Fruit fly (Drosophila melanogaster) whole organism, embryonic: Measurements from ENCODE around the gene zfh2.
A peak's percentile ranks its signal among the peaks of the same experiment; 100 is the strongest.

Source experiments
- Antp ChIP-seq: fragments of 200-800 bp; sonication (Bioruptor generic); optimal IDR thresholded peaks from 3 replicates; lab custom pipeline; 2016; ENCODE audit warnings: missing biosample characterization, missing genetic modification characterization
- BEAF-32 ChIP-seq: fragments of 200-800 bp; sonication (Bioruptor generic); optimal IDR thresholded peaks from 3 replicates; lab custom pipeline; 2017; ENCODE audit warnings: missing biosample characterization, missing genetic modification characterization, mild to moderate bottlenecking, moderate library complexity, missing genetic modification reagents
- CG1024 ChIP-seq: fragments of 200-800 bp; sonication (Bioruptor generic); IDR thresholded peaks from 2 replicates; pipeline ENCODE4 v1.3.6; 2022; ENCODE audit warnings: missing biosample characterization, missing genetic modification characterization
- CG10979 ChIP-seq: fragments of 200-800 bp; sonication (Bioruptor generic); optimal IDR thresholded peaks from 2 replicates; lab custom pipeline; 2018; ENCODE audit warnings: missing biosample characterization, mild to moderate bottlenecking, missing genetic modification characterization, moderate library complexity
- CG11723 ChIP-seq: fragments of 200-800 bp; sonication (Bioruptor generic); optimal IDR thresholded peaks from 2 replicates; lab custom pipeline; 2017; ENCODE audit warnings: missing biosample characterization, mild to moderate bottlenecking, missing genetic modification characterization
- CG12299 ChIP-seq: fragments of 200-800 bp; sonication (Bioruptor generic); optimal IDR thresholded peaks from 2 replicates; lab custom pipeline; 2018; ENCODE audit warnings: missing biosample characterization, mild to moderate bottlenecking, missing genetic modification characterization
- CG15073 ChIP-seq: fragments of 200-800 bp; sonication (Bioruptor generic); optimal IDR thresholded peaks from 2 replicates; lab custom pipeline; 2016; ENCODE audit warnings: missing biosample characterization, missing genetic modification characterization
- CG15479 ChIP-seq: fragments of 200-800 bp; sonication (Bioruptor generic); optimal IDR thresholded peaks from 3 replicates; lab custom pipeline; 2019; ENCODE audit warnings: missing biosample characterization, mild to moderate bottlenecking, missing genetic modification characterization, moderate library complexity
- CG15601 ChIP-seq: fragments of 200-800 bp; sonication (Bioruptor generic); optimal IDR thresholded peaks from 3 replicates; lab custom pipeline; 2019; ENCODE audit warnings: missing biosample characterization, mild to moderate bottlenecking, missing genetic modification characterization, moderate library complexity
- CG1603 ChIP-seq: fragments of 200-800 bp; sonication (Bioruptor generic); optimal IDR thresholded peaks from 2 replicates; lab custom pipeline; 2019; ENCODE audit warnings: missing biosample characterization, mild to moderate bottlenecking, missing genetic modification characterization, moderate library complexity
- CG17568 ChIP-seq: fragments of 200-800 bp; sonication (Bioruptor generic); optimal IDR thresholded peaks from 2 replicates; lab custom pipeline; 2018; ENCODE audit warnings: missing biosample characterization, mild to moderate bottlenecking, missing genetic modification characterization, moderate library complexity
- CG17802 ChIP-seq: fragments of 200-800 bp; sonication (Bioruptor generic); optimal IDR thresholded peaks from 2 replicates; lab custom pipeline; 2018; ENCODE audit warnings: missing biosample characterization, mild to moderate bottlenecking, missing genetic modification characterization, moderate library complexity
- CG2116 ChIP-seq: fragments of 200-800 bp; sonication (Bioruptor generic); optimal IDR thresholded peaks from 3 replicates; lab custom pipeline; 2018; ENCODE audit warnings: missing biosample characterization, mild to moderate bottlenecking, missing genetic modification characterization
- CG2120 ChIP-seq: fragments of 200-800 bp; sonication (Bioruptor generic); optimal IDR thresholded peaks from 3 replicates; lab custom pipeline; 2016; ENCODE audit warnings: missing biosample characterization, missing genetic modification characterization
- CG2199 ChIP-seq: fragments of 200-800 bp; sonication (Bioruptor generic); IDR thresholded peaks from 3 replicates; pipeline ENCODE4 v1.3.6; 2022; ENCODE audit warnings: missing biosample characterization, missing genetic modification characterization
- CG30403 ChIP-seq: fragments of 200-800 bp; sonication (Bioruptor generic); optimal IDR thresholded peaks from 3 replicates; lab custom pipeline; 2016; ENCODE audit warnings: missing biosample characterization, missing genetic modification characterization
- CG34224 ChIP-seq: fragments of 200-800 bp; sonication (Bioruptor generic); IDR thresholded peaks from 3 replicates; pipeline ENCODE4 v1.3.6; 2022; ENCODE audit warnings: missing biosample characterization, missing genetic modification characterization; ENCODE audit not compliant: partially characterized antibody
- CG3995 ChIP-seq: fragments of 200-800 bp; sonication (Bioruptor generic); optimal IDR thresholded peaks from 3 replicates; lab custom pipeline; 2016; ENCODE audit warnings: missing biosample characterization, missing genetic modification characterization
- CG4617 ChIP-seq: fragments of 200-800 bp; sonication (Bioruptor generic); optimal IDR thresholded peaks from 3 replicates; lab custom pipeline; 2016; ENCODE audit warnings: missing biosample characterization, missing genetic modification characterization, borderline replicate concordance
- CG8089 ChIP-seq: fragments of 200-800 bp; sonication (Bioruptor generic); optimal IDR thresholded peaks from 3 replicates; lab custom pipeline; 2016; ENCODE audit warnings: missing biosample characterization, missing genetic modification characterization
- CG8290 ChIP-seq, 3 experiments: fragments of 200-800 bp; sonication (Bioruptor generic); optimal IDR thresholded peaks; 2 replicates each; lab custom pipeline; 2016 to 2019; ENCODE audit warnings: missing biosample characterization in 3 of 3, missing genetic modification characterization in 3 of 3, mild to moderate bottlenecking in 2 of 3, moderate library complexity in 1 of 3
- Dip2 ChIP-seq: fragments of 200-800 bp; sonication (Bioruptor generic); IDR thresholded peaks from 2 replicates; pipeline ENCODE4 v1.3.6; 2022; ENCODE audit warnings: missing biosample characterization, missing genetic modification characterization
- Dll ChIP-seq: fragments of 200-800 bp; sonication (Bioruptor generic); IDR thresholded peaks from 4 replicates; pipeline ENCODE4 v1.3.6; 2022; ENCODE audit warnings: missing biosample characterization, missing genetic modification characterization; ENCODE audit not compliant: partially characterized antibody
- Doc3 ChIP-seq: fragments of 200-800 bp; sonication (Bioruptor generic); IDR thresholded peaks from 3 replicates; pipeline ENCODE4 v1.3.6; 2022; ENCODE audit warnings: missing biosample characterization, missing genetic modification characterization; ENCODE audit not compliant: partially characterized antibody
- E2f2 ChIP-seq: fragments of 200-800 bp; sonication (Bioruptor generic); IDR thresholded peaks from 2 replicates; pipeline ENCODE4 v1.3.6; 2022; ENCODE audit warnings: missing biosample characterization, missing genetic modification characterization
- Ets97D ChIP-seq: fragments of 200-800 bp; sonication (Bioruptor generic); optimal IDR thresholded peaks from 3 replicates; lab custom pipeline; 2016; ENCODE audit warnings: missing biosample characterization, missing genetic modification characterization
- MESR4 ChIP-seq: fragments of 200-800 bp; sonication (Bioruptor generic); optimal IDR thresholded peaks from 2 replicates; lab custom pipeline; 2018; ENCODE audit warnings: missing biosample characterization, mild to moderate bottlenecking, missing genetic modification characterization, moderate library complexity
- Neu2 ChIP-seq: fragments of 200-800 bp; sonication (Bioruptor generic); optimal IDR thresholded peaks from 3 replicates; lab custom pipeline; 2016; ENCODE audit warnings: missing biosample characterization, missing genetic modification characterization, borderline replicate concordance
- Oaz ChIP-seq: fragments of 200-800 bp; sonication (Bioruptor generic); IDR thresholded peaks from 2 replicates; pipeline ENCODE4 v1.3.6; 2022; ENCODE audit warnings: missing biosample characterization, missing genetic modification characterization
- Scr ChIP-seq: fragments of 200-800 bp; sonication (Bioruptor generic); IDR thresholded peaks from 2 replicates; pipeline ENCODE4 v1.3.6; 2022; ENCODE audit warnings: missing biosample characterization, missing genetic modification characterization; ENCODE audit not compliant: partially characterized antibody
- Sry-δ ChIP-seq: fragments of 200-800 bp; sonication (Bioruptor generic); optimal IDR thresholded peaks from 2 replicates; lab custom pipeline; 2016; ENCODE audit warnings: missing biosample characterization, missing genetic modification characterization
- Stat92E ChIP-seq, 3 experiments: fragments of >200 bp in 2 of 3; fragments of 200-800 bp in 1 of 3; sonication (Bioruptor generic) in 1 of 3; optimal IDR thresholded peaks; 2 replicates each; lab custom pipeline; 2017 to 2019; ENCODE audit warnings: missing biosample characterization in 3 of 3, missing genetic modification characterization in 3 of 3, mild to moderate bottlenecking in 1 of 3, moderate library complexity in 1 of 3
- YL-1 ChIP-seq: fragments of 200-800 bp; sonication (Bioruptor generic); optimal IDR thresholded peaks from 3 replicates; lab custom pipeline; 2017; ENCODE audit warnings: missing biosample characterization, mild to moderate bottlenecking, missing genetic modification characterization
- eve ChIP-seq, 2 experiments: fragments of >200 bp; optimal IDR thresholded peaks; 2 replicates each; lab custom pipeline; 2017; ENCODE audit warnings: missing biosample characterization in 2 of 2, missing genetic modification characterization in 2 of 2
- ham ChIP-seq: fragments of 200-800 bp; sonication (Bioruptor generic); IDR thresholded peaks from 2 replicates; pipeline ENCODE4 v1.3.6; 2022; ENCODE audit warnings: missing biosample characterization, missing genetic modification characterization
- inv ChIP-seq: fragments of 200-800 bp; sonication (Bioruptor generic); IDR thresholded peaks from 2 replicates; pipeline ENCODE4 v1.3.6; 2022; ENCODE audit warnings: missing biosample characterization, missing genetic modification characterization; ENCODE audit not compliant: partially characterized antibody
- jing ChIP-seq: fragments of 200-800 bp; sonication (Bioruptor generic); optimal IDR thresholded peaks from 2 replicates; lab custom pipeline; 2018; ENCODE audit warnings: missing biosample characterization, mild to moderate bottlenecking, missing genetic modification characterization
- nom ChIP-seq: fragments of 200-800 bp; sonication (Bioruptor generic); optimal IDR thresholded peaks from 2 replicates; lab custom pipeline; 2017; ENCODE audit warnings: missing biosample characterization, missing genetic modification characterization, mild to moderate bottlenecking, moderate library complexity, missing genetic modification reagents
- onecut ChIP-seq: fragments of 200-800 bp; sonication (Bioruptor generic); IDR thresholded peaks from 2 replicates; pipeline ENCODE4 v1.3.6; 2022; ENCODE audit warnings: missing biosample characterization, missing genetic modification characterization
- psq ChIP-seq: fragments of 200-800 bp; sonication (Bioruptor generic); optimal IDR thresholded peaks from 2 replicates; lab custom pipeline; 2017; ENCODE audit warnings: missing biosample characterization, missing genetic modification characterization
- pzg ChIP-seq: fragments of 200-800 bp; sonication (Bioruptor generic); optimal IDR thresholded peaks from 3 replicates; lab custom pipeline; 2018; ENCODE audit warnings: missing biosample characterization, mild to moderate bottlenecking, missing genetic modification characterization, moderate library complexity
- row ChIP-seq: fragments of 200-800 bp; sonication (Bioruptor generic); IDR thresholded peaks from 3 replicates; pipeline ENCODE4 v1.3.6; 2022; ENCODE audit warnings: missing biosample characterization, missing genetic modification characterization
- sens ChIP-seq: fragments of 200-800 bp; sonication (Bioruptor generic); peaks from one replicate; lab custom pipeline; 2016; ENCODE audit warnings: missing biosample characterization, missing genetic modification characterization
- ssp ChIP-seq: fragments of 200-800 bp; sonication (Bioruptor generic); IDR thresholded peaks from 2 replicates; pipeline ENCODE4 v1.3.6; 2022; ENCODE audit warnings: missing biosample characterization, missing genetic modification characterization
- stwl ChIP-seq: fragments of 200-800 bp; sonication (Bioruptor generic); optimal IDR thresholded peaks from 3 replicates; lab custom pipeline; 2018; ENCODE audit warnings: missing biosample characterization, mild to moderate bottlenecking, missing genetic modification characterization, moderate library complexity
- tio ChIP-seq: fragments of 200-800 bp; sonication (Bioruptor generic); optimal IDR thresholded peaks from 2 replicates; lab custom pipeline; 2017; ENCODE audit warnings: missing biosample characterization, missing genetic modification characterization, inconsistent platforms
- wek ChIP-seq: fragments of 200-800 bp; sonication (Bioruptor generic); optimal IDR thresholded peaks from 3 replicates; lab custom pipeline; 2018; ENCODE audit warnings: missing biosample characterization, mild to moderate bottlenecking, missing genetic modification characterization, moderate library complexity

The zfh2 gene

DNA sequence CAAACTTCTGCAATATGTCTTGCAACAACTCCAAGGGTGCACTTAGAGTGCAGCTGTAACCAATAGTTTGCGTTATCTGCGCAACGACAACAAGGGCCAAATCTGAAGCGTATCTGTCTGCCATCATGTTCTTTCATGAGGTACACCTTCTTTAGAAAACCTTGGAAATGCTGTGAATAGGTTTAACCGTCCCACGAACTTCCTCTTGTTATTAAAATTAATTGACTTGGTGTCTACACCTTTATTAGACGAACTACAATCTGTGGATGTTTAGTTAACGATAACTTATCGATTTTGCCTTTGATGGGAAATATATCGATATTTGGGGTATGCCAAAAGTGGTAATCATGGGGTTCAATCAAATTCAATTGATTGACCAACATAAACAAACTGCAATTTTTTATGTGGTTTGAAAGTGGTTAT, 35.1 kb upstream of the zfh2 start, which contains the start of gene Taf3:
Gene Taf3 (minus strand): TSS at position 286 of the 423 bp plus-strand sequence.
- TF ChIP-seq YL-1 (GFP tag; lab: Kevin White, UChicago) = peak; percentile 36
- TF ChIP-seq CG4617 (GFP tag; lab: Kevin White, UChicago) = peak; percentile 59
- 0 out of 2 replicates have a peak, but pooled peaks have one; percentile 17 for TF ChIP-seq inv (GFP tag; lab: Robert Waterston, UW)
- TF ChIP-seq pzg = peak; percentile 49
- TF ChIP-seq Stat92E (GFP tag; optimal IDR thresholded peaks at IDR 0.05; lab: Kevin White, UChicago) = peak in 1 of 3 experiments; percentile 46
- peak; percentile 80 for TF ChIP-seq CG15601 (tag; lab: Kevin White, UChicago)
- peak; percentile 75 for TF ChIP-seq CG1603 (tag; lab: Kevin White, UChicago)
- TF ChIP-seq E2f2 = peak; percentile 16; the same call in 1 of the 2 replicates
- TF ChIP-seq Oaz = no peak
- peak; percentile 16 for TF ChIP-seq CG3995 (GFP tag; lab: Kevin White, UChicago)
- TF ChIP-seq CG30403 (GFP tag; lab: Kevin White, UChicago) = no peak
- peak; percentile 67 for TF ChIP-seq BEAF-32 (GFP tag; lab: Kevin White, UChicago)
- TF ChIP-seq CG10979 (tag; lab: Kevin White, UChicago) = peak; percentile 12
- TF ChIP-seq jing (GFP tag; lab: Kevin White, UChicago) = no peak
- TF ChIP-seq CG12299 (tag; lab: Kevin White, UChicago) = peak; percentile 34
- TF ChIP-seq eve (GFP tag; optimal IDR thresholded peaks at IDR 0.05; lab: Kevin White, UChicago) = peak in 1 of 2 experiments; percentile 60
- peak; percentile 75 for TF ChIP-seq CG15479
- no peak for TF ChIP-seq CG15073 (GFP tag; lab: Kevin White, UChicago)
- TF ChIP-seq row = peak; percentile 54
- TF ChIP-seq CG2120 (GFP tag; lab: Kevin White, UChicago) = peak; percentile 16
- no peak for TF ChIP-seq ham (GFP tag; lab: Robert Waterston, UW)
- TF ChIP-seq CG17802 = peak; percentile 89
- 0 out of 3 replicates have a peak, but pooled peaks have one; percentile 40 for TF ChIP-seq CG2199 (GFP tag; lab: Robert Waterston, UW)
- TF ChIP-seq MESR4 = peak; percentile 99
- TF ChIP-seq Dip2 (GFP tag; lab: Robert Waterston, UW) = no peak
- TF ChIP-seq CG11723 (GFP tag; lab: Kevin White, UChicago) = peak; percentile 41
- TF ChIP-seq ssp (GFP tag; lab: Robert Waterston, UW) = peak; percentile 79
- TF ChIP-seq CG8089 = peak; percentile 38
- no peak for TF ChIP-seq CG8290 (GFP tag; optimal IDR thresholded peaks at IDR 0.05; lab: Kevin White, UChicago)
- peak; percentile 21 to 53 for TF ChIP-seq CG8290 (tag; optimal IDR thresholded peaks at IDR 0.05; lab: Kevin White, UChicago)
- TF ChIP-seq CG2116 (GFP tag; lab: Kevin White, UChicago) = peak; percentile 11
- peak; percentile 92 for TF ChIP-seq Neu2 (GFP tag; lab: Kevin White, UChicago)
- TF ChIP-seq Scr (GFP tag; lab: Robert Waterston, UW) = peak; percentile 65
- TF ChIP-seq Dll (GFP tag; lab: Robert Waterston, UW) = peak; percentile 59; the same call in 3 of the 4 replicates
- TF ChIP-seq Antp (GFP tag; lab: Kevin White, UChicago) = no peak
- TF ChIP-seq nom (GFP tag; lab: Kevin White, UChicago) = peak; percentile 22
- no peak for TF ChIP-seq tio (GFP tag; lab: Kevin White, UChicago)
- TF ChIP-seq wek (GFP tag; lab: Kevin White, UChicago) = peak; percentile 91
- no peak for TF ChIP-seq Ets97D (GFP tag; lab: Kevin White, UChicago)
- peak; percentile 42; the same call in 1 of the 3 replicates for TF ChIP-seq Doc3 (GFP tag; lab: Robert Waterston, UW)
- TF ChIP-seq CG1024 (GFP tag; lab: Robert Waterston, UW) = peak; percentile 84
- TF ChIP-seq onecut (GFP tag; lab: Robert Waterston, UW) = 0 out of 2 replicates have a peak, but pooled peaks have one; percentile 11
- peak; percentile 34 for TF ChIP-seq stwl (tag; lab: Kevin White, UChicago)
- peak; percentile 74 for TF ChIP-seq Sry-δ (GFP tag; lab: Kevin White, UChicago)
- TF ChIP-seq CG34224 (GFP tag; lab: Robert Waterston, UW) = peak; percentile 69
- TF ChIP-seq CG17568 = peak; percentile 3
- peak; percentile 36 for TF ChIP-seq sens (GFP tag; lab: Kevin White, UChicago)
- TF ChIP-seq psq = no peak
- TF ChIP-seq, all 482 proteins: peak for 37
